Worm (Caenorhabditis elegans) whole organism, L4 larva: ENCODE data around the gene R06F6.8.

ENCODE experiments used
- T26A8.4 ChIP-seq: fragments of 200-800 bp; sonication (Bioruptor generic); IDR thresholded peaks from 2 replicates; pipeline ENCODE4 v1.3.6; 2022; ENCODE audit warnings: missing genetic modification characterization, missing compliant biosample characterization
- ZK337.2 ChIP-seq: fragments of 200-800 bp; sonication (Bioruptor generic); IDR thresholded peaks from 2 replicates; pipeline ENCODE4 v1.3.6; 2022; ENCODE audit warnings: missing genetic modification reagents, missing genetic modification characterization, missing compliant biosample characterization
- aha-1 ChIP-seq: fragments of 150-350 bp; peaks from one replicate; lab custom pipeline; 2014; ENCODE audit warnings: missing biosample characterization, missing genetic modification characterization

Gene R06F6.8

ce11 chrII:10765238-10765637 lies 54.5 kb downstream of the R06F6.8 start:
- TF ChIP-seq aha-1 (peak; percentile 91), T26A8.4 (GFP tag; lab: Robert Waterston, UW) (no peak), ZK337.2 (GFP tag; lab: Robert Waterston, UW) (no peak)
